Worm (Caenorhabditis elegans) whole organism, L4/young adult: ENCODE measurements around the gene tftc-3.
A peak's percentile ranks its signal among the peaks of the same experiment; 100 is the strongest.

ENCODE experiments used
- W03F9.2 ChIP-seq: fragments of 150-350 bp; optimal IDR thresholded peaks from 2 replicates; lab custom pipeline; 2014; ENCODE audit warnings: missing biosample characterization, missing genetic modification characterization
- dao-5 ChIP-seq: sonication (generic microtip); optimal IDR thresholded peaks from 2 replicates; lab custom pipeline; 2016; ENCODE audit warnings: missing genotype, missing genetic modification characterization, moderate library complexity, missing compliant biosample characterization
- him-1 ChIP-seq: sonication (generic microtip); optimal IDR thresholded peaks from 2 replicates; lab custom pipeline; 2016; ENCODE audit warnings: missing genotype, missing genetic modification reagents, missing genetic modification characterization, missing compliant biosample characterization

The tftc-3 gene

DNA sequence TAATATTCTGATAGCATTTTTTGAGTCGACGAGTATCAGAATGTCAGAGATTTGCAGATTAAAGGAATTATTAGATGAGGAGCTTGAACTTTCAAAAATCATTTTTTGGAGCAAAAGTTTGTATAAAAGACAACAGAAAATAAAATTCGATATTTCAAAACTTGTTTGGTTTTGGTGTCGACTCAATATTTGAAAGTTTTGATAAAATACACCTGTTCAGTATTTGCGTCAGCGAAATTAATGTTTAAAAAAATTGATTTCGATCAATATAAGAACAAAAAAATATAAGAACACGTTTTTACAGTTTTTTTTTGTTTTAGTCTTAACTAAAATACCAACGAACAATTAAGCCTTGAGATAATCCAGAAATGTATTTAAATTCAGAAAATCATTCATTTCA lies 10.5 kb upstream of the tftc-3 start, which contains the start of gene C12D8.13:
Gene C12D8.13, minus strand, starts transcription at position 101 of the 400 bp plus-strand sequence.
- no peak for TF ChIP-seq dao-5 (tag; lab: Kevin White, UChicago)
- no peak for TF ChIP-seq W03F9.2

DNA sequence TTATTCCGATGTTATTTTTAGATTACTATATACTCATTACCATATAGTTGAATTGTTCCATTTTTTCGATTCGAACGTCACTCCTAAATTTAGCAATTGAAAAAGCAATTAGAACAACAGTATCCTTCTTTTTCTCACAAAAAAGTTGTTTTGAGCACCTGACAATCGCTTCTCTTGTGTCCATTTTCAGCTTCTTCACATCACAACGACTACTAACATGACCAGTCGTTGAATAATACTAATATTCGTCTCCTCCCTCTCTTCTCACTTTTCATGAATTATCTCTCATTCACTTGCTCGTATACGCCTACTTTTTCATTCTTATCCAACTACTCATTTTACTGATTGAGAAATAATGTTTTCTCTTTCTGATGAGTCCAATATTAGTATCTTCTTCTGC lies 6.6 kb upstream of the tftc-3 start, which contains the start of gene ZK856.14:
Gene ZK856.14, plus strand, starts transcription at position 301 of the 400 bp plus-strand sequence.
- TF ChIP-seq dao-5 (tag; lab: Kevin White, UChicago) (no peak), him-1 (tag; lab: Kevin White, UChicago) (no peak), W03F9.2 (no peak)

DNA sequence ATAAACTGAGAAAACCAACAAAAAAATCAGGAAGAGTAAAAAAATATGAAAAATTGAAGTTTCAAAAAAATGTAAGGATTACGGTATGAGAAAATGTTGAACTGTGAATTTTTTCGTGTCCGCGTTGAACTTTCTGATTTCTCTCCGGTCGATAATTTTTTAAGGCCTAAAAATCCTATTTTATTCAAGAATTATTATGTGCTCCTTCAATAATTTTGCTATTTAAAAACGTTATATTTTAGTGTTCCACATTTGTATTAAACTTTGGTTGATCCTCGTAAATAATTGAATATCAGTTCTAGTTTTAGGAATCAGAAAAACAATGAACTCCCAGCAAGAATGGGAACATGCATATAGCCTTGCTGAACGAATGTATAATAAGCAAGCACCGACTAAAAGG lies 2.5 kb upstream of the tftc-3 start, which contains the start of gene hpo-40:
Gene hpo-40, plus strand, starts transcription at position 301 of the 400 bp plus-strand sequence.
- no peak for TF ChIP-seq him-1 (tag; lab: Kevin White, UChicago)

ce11 chrV:10212027-10212426 lies 1.9 kb upstream of the tftc-3 start, which contains the start of gene zhit-3:
Gene zhit-3 (minus strand): TSS chrV:10212127.
- TF ChIP-seq W03F9.2 (no peak), him-1 (tag; lab: Kevin White, UChicago) (no peak), dao-5 (tag; lab: Kevin White, UChicago) (no peak)

- TF ChIP-seq dao-5 (tag; lab: Kevin White, UChicago) (no peak), him-1 (tag; lab: Kevin White, UChicago) (no peak), W03F9.2 (no peak)
Measured at ce11 chrV:10206502-10206901, 3.6 kb downstream of the tftc-3 start, which contains the start of gene rpc-25. Gene rpc-25 (minus strand): TSS chrV:10206602.

DNA sequence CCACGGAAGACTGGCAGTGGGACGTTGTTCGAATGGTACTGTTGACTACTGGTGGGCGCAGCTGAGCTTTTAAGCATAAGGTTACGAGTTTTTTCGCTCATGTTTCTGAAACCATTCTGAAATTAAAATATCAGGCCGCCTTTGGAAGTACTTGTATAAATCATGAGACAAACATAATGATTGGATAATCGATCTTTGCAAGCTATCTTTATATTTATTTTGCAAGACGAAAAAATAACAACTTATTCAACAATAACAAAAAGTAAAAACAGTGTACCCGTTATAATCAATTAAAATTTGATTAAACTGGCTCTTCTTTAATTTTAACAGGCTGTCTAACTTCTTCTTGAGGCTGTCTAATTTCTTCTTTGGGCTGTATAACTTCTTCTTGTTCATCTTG lies 4.7 kb downstream of the tftc-3 start, which contains the start of gene ZK856.16:
Gene ZK856.16, minus strand, starts transcription at position 101 of the 400 bp plus-strand sequence.
- TF ChIP-seq W03F9.2 (no peak), dao-5 (tag; lab: Kevin White, UChicago) (no peak), him-1 (tag; lab: Kevin White, UChicago) (no peak)

- no peak for TF ChIP-seq him-1 (tag; lab: Kevin White, UChicago)
- peak; percentile 58 for TF ChIP-seq W03F9.2
Measured at ce11 chrV:10204863-10205338, 5.2 kb downstream of the tftc-3 start, which contains the start of the genes ZK856.19 and ZK856.11. Gene ZK856.19 (minus strand): TSS chrV:10204913. Gene ZK856.11 (minus strand): TSS chrV:10204938.

- TF ChIP-seq him-1 (tag; lab: Kevin White, UChicago): no peak
- TF ChIP-seq dao-5 (tag; lab: Kevin White, UChicago): no peak
- no peak for TF ChIP-seq W03F9.2
Measured at ce11 chrV:10203435-10204009, 6.6 kb downstream of the tftc-3 start, which contains the start of gene chpf-1. Gene chpf-1 (minus strand): TSS chrV:10203485.

DNA sequence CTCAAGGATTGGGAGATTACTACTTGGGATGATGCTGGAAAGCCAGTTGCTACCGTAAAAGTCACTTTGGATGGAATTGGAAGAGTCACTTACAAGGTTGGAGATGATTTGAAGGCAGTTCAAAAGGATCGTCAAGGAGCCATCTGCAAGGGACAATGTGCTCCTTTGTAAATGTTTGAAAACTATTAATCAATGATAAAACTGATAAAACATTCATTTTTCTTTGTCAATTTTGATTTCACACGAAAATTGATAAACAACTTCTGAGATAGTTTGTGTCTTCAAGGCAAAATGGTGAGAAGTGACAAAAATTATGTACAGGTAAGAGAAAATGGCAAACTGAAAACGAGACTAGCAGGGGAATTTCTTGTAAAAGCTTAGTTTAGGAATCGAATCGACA lies 7.8 kb downstream of the tftc-3 start:
- TF ChIP-seq W03F9.2: no peak
- no peak for TF ChIP-seq him-1 (tag; lab: Kevin White, UChicago)
- no peak for TF ChIP-seq dao-5 (tag; lab: Kevin White, UChicago)

DNA sequence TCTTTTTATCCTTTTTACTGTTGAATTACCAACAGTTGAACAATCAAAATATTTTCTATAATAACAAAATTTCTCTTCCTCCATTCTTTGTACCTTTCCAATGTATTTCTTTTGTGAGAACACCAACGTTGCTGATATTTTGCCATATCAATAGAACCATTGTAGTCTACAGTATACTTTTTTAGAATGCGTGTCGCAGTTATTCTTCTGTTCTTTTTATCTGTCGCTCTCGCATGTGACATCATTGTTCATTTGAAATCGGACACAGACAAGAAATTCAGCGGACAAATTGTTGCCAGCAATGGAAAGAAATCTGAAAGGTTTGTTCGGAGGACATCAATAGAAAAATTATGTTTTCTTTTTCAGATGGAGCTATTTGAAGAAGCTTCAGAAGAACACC lies 8.2 kb downstream of the tftc-3 start, which contains the start of gene ZK856.7:
Gene ZK856.7, plus strand, starts transcription at position 186 of the 400 bp plus-strand sequence.
- TF ChIP-seq W03F9.2 (no peak), him-1 (tag; lab: Kevin White, UChicago) (no peak), dao-5 (tag; lab: Kevin White, UChicago) (no peak)

DNA sequence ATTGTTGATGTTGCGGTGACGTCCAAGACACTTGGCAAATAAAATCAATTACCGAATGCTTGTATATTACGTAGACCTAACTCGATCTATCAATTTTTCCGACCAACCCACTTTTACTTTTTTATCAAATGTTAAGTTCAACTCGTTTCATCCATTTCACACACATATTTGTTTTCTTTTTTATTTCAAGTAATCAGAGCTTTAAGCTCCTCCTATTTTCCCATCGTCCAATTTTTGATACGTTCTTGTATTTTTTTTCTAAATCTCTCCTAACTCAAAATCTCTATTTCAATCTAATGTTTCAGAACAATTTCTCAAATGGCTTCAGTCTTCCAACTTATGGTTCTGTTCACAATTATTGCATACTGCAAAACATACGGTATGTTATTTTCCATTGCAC lies 11.8 kb downstream of the tftc-3 start, which contains the start of gene ZK856.6:
Gene ZK856.6, plus strand, starts transcription at position 301 of the 400 bp plus-strand sequence.
- TF ChIP-seq him-1 (tag; lab: Kevin White, UChicago) (no peak), W03F9.2 (no peak), dao-5 (tag; lab: Kevin White, UChicago) (no peak)

DNA sequence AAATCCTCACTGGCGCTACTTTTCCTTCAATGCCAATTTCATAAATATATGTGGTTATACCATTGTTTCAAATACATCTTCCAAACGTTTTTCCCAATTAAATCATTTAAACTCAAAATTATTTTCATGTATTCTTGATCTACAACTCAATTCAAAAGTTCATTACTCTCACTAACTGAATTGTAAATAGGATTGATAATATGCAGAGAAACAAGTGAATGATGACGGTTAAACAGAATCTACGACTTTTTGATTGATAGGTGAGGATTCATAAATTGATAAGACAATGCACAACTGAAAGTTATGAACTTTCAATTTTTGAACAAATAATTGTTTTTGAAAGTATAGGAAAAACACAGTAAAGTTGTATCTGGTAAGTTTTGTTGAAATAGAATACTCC lies 18.9 kb downstream of the tftc-3 start:
- no peak for TF ChIP-seq him-1 (tag; lab: Kevin White, UChicago)
- no peak for TF ChIP-seq dao-5 (tag; lab: Kevin White, UChicago)
- TF ChIP-seq W03F9.2: no peak

DNA sequence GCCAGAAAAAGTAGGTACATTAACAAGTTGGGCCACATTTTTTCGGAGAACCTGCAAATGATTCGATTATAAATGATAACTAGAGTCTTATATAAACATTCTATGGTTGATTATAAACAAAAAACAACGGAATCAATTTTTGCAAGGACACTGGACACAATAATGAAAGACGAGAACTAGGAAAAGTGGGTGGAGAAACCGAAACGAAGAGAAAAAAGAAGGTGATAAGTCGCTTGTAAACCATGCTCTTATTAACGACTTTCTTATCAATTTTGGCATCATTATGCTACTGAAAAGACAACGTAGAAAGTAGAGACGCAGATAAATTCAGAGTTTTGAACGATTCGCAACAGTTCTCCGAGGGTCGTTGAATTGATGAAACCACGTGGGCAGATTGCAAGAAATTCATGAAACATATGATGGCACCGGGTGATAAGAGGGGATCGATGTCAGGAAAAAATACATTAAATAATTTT lies 20.0 kb downstream of the tftc-3 start, which contains the start of gene ZK856.5:
Gene ZK856.5, minus strand, starts transcription at position 51 of the 476 bp plus-strand sequence.
- TF ChIP-seq him-1 (tag; lab: Kevin White, UChicago) (no peak), W03F9.2 (no peak), dao-5 (tag; lab: Kevin White, UChicago) (no peak)

ce11 chrV:10185719-10186118 lies 24.4 kb downstream of the tftc-3 start, which contains the start of gene ZK856.18:
Gene ZK856.18 (minus strand): TSS chrV:10186007.
- TF ChIP-seq him-1 (tag; lab: Kevin White, UChicago) (no peak), W03F9.2 (no peak), dao-5 (tag; lab: Kevin White, UChicago) (no peak)
